Fruit fly (Drosophila melanogaster) whole organism, adult: Measurements from ENCODE around the gene CG15747.
A peak's percentile ranks its signal among the peaks of the same experiment; 100 is the strongest.

ENCODE experiments used
- CG14711 ChIP-seq: fragments of 200-800 bp; sonication (Bioruptor generic); optimal IDR thresholded peaks from 2 replicates; lab custom pipeline; 2018; ENCODE audit warnings: missing biosample characterization, mild to moderate bottlenecking, missing genetic modification characterization, moderate library complexity
- CG1620 ChIP-seq: fragments of 200-800 bp; sonication (Bioruptor generic); optimal IDR thresholded peaks from 2 replicates; lab custom pipeline; 2016; ENCODE audit warnings: missing biosample characterization, missing genetic modification characterization
- tj ChIP-seq: fragments of 200-800 bp; sonication (Bioruptor generic); optimal IDR thresholded peaks from 3 replicates; lab custom pipeline; 2017; ENCODE audit warnings: missing biosample characterization, mild to moderate bottlenecking, missing genetic modification characterization, moderate library complexity

- TF ChIP-seq CG14711 (tag; lab: Kevin White, UChicago) = peak; percentile 40
- peak; percentile 17 for TF ChIP-seq tj (GFP tag; lab: Kevin White, UChicago)
- no peak for TF ChIP-seq CG1620 (GFP tag; lab: Kevin White, UChicago)
These were observed 17.2 kb upstream of the CG15747 start for dm6 chrX:13320697-13321445.
